Worm (Caenorhabditis elegans): Measurements from ENCODE around the gene F33D4.4.

The F33D4.4 gene

DNA sequence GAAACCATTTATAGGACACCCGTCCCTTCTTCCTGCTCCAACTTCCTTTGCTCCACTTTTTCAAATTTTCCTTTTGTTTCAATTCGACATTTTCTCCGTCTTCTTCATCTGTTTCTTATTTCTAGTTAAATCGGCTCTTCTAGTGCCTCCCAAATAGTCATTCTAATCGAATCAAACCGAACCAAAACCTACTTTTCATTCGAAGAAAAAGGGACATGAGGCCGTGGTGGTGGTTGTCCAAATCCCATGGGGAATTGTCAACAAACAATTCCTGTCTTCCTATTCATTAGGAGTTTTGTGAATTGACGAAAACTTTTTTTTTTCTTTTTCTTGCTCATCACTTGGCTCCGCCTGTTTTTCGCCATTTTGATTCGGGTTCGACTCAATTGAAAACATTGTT is 29.9 kb upstream of the F33D4.4 start:
- TF ChIP-seq unc-55 (GFP tag; optimal IDR thresholded peaks at IDR 0.05) (no peak), unc-3 (GFP tag; conservative IDR thresholded peaks at IDR 0.05) (no peak), unc-3 (tag; optimal IDR thresholded peaks at IDR 0.05) (peak; percentile 2)

DNA sequence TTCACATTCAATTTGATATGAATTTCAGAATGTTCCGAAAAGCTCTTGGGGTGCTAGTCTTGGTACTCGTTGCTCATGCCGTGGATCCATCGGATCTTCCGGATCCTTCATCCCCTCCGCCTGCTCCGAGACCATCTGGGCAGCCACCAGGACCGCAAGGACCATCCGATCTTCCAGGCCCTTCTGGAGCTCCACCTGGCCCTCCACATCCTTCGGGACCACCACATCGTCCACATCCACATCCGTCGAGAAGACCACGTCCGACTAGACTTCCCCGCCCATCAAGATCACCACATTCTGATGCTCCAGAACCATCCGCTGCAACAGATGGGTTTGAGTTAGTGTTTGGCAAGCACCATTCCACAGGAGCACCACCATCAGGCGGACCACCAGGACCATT is 27.9 kb upstream of the F33D4.4 start, which contains the start of gene clx-1:
TSS of gene clx-1 (plus strand) at position 30 of the 400 bp plus-strand sequence.
- TF ChIP-seq dve-1 (tag; optimal IDR thresholded peaks at IDR 0.05) (no peak), ceh-2 (tag; optimal IDR thresholded peaks at IDR 0.05) (no peak), unc-86 (tag; optimal IDR thresholded peaks at IDR 0.05) (no peak), unc-42 (tag; optimal IDR thresholded peaks at IDR 0.05) (no peak), K09A11.1 (tag; optimal IDR thresholded peaks at IDR 0.05; ENCODE audit: insufficient read depth) (no peak), hlh-30 (tag; optimal IDR thresholded peaks at IDR 0.05; ENCODE audit: insufficient read depth) (no peak), ceh-24 (tag; optimal IDR thresholded peaks at IDR 0.05) (no peak), Y22D7AL.16 (tag; optimal IDR thresholded peaks at IDR 0.05) (no peak), nfya-1 (tag; optimal IDR thresholded peaks at IDR 0.05) (no peak), ets-4 (tag; optimal IDR thresholded peaks at IDR 0.05) (no peak), F13H6.1 (tag; optimal IDR thresholded peaks at IDR 0.05) (no peak), pax-1 (tag; optimal IDR thresholded peaks at IDR 0.05) (no peak), dmd-4 (tag; optimal IDR thresholded peaks at IDR 0.05; ENCODE audit: borderline replicate concordance) (no peak)

DNA sequence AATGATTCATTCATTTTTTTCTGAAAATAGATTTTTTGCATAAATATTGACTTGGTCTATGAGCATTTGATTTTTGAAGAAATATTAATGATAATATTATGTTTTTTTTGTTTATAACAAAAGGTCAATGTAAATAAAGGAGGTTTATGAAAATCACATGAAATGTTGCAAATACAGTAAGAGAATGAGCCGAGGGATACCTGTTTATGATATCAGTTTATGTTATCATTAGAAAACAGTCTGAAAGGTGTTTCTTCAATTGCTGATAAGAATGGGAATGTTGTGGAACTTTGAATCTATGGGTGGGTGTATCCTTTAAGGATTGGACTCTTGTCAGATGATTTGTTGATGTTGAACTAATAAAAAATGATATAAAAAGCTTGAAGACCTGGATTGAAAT is 27.5 kb upstream of the F33D4.4 start:
- no peak for TF ChIP-seq ceh-6 (GFP tag; optimal IDR thresholded peaks at IDR 0.05)
- peak; percentile 36 for TF ChIP-seq elt-2 (tag; optimal IDR thresholded peaks at IDR 0.05)

DNA sequence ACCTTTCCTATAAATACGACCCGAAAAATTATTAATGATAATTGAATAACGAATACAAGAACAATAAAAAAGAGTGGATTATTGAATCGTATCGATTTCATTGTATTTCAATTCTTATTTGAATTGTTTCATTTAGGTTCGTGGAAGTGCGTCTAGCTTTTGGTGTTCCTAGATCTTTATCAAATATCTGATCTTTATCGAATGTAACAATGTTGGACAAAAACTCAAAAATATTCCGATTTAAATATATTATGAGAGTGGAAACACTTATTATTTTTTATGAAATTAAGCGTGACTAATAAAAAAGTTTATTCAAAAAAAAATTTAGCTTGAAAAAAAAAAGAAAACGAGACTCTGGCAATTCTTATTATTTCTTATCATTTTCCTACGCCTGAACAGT is 25.3 kb upstream of the F33D4.4 start, which contains the start of the genes C50F7.9 and C50F7.3:
TSS of gene C50F7.9 (minus strand) at position 101 of the 400 bp plus-strand sequence.
TSS of gene C50F7.3 (plus strand) at position 370 of the 400 bp plus-strand sequence.
- TF ChIP-seq lin-11 (tag; optimal IDR thresholded peaks at IDR 0.05) (no peak), hlh-8 (tag; optimal IDR thresholded peaks at IDR 0.05) (no peak), eyg-1 (tag; optimal IDR thresholded peaks at IDR 0.05) (no peak), pag-3 (tag; optimal IDR thresholded peaks at IDR 0.05; ENCODE audit: borderline replicate concordance) (no peak), ceh-9 (tag; optimal IDR thresholded peaks at IDR 0.05) (no peak), Y22D7AL.16 (tag; optimal IDR thresholded peaks at IDR 0.05) (no peak), pros-1 (tag; optimal IDR thresholded peaks at IDR 0.05) (no peak)

- TF ChIP-seq ceh-48 (tag; optimal IDR thresholded peaks at IDR 0.05) (no peak), unc-55 (GFP tag; optimal IDR thresholded peaks at IDR 0.05) (no peak), ceh-31 (tag; optimal IDR thresholded peaks at IDR 0.05) (no peak)
These were observed 21.8 kb upstream of the F33D4.4 start, which contains the start of gene sucg-1 for ce11 chrIV:7728402-7728963. sucg-1 (plus strand) TSS chrIV:7728913.

DNA sequence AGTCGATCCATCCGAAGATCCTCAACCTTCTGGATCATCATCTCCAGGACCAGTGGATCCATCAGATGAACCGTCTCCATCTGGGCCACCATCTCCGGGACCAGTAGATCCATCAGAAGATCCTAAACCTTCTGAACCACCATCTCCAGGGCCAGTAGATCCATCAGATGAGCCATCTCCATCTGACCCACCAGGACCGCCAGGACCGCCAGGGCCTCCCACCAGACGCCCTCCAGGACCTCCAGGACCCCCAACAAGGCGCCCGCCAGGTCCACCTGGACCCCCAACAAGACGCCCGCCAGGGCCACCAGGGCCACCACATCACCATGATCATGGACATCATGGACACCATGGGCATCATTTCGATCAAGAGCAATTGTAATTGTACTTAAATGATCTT is 20.6 kb upstream of the F33D4.4 start:
- TF ChIP-seq hlh-6 (tag; optimal IDR thresholded peaks at IDR 0.05) (peak; percentile 21), ztf-16 (tag; optimal IDR thresholded peaks at IDR 0.05) (no peak), dmd-4 (tag; optimal IDR thresholded peaks at IDR 0.05; ENCODE audit: borderline replicate concordance) (no peak)

DNA sequence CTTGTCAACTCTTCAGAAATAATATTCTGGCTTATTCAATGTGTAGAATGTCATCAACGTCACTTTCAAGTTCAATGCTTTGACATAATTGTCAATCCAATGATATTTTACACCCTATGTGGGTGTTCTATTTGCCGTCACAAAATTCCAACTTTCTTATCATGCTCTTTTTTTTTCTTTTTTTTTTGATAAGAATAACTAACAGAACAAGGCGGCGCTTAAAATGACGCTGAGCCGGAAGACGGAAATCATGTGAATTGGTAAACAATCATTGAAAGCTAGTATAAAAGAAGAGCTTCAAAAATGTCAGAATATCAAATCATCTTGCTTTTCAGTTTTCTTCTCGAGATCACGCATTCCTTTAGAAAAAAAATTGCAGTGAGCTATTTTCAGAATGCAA is 19.6 kb upstream of the F33D4.4 start, which contains the start of gene C50F7.5:
TSS of gene C50F7.5 (plus strand) at position 395 of the 400 bp plus-strand sequence.
- TF ChIP-seq nhr-232 (tag; optimal IDR thresholded peaks at IDR 0.05) = no peak
